Fruit fly (Drosophila melanogaster) whole organism, embryonic: ENCODE data around the gene CG6569.
A peak's percentile ranks its signal among the peaks of the same experiment; 100 is the strongest.

Experiments
- Aef1 ChIP-seq: fragments of 200-800 bp; sonication (Bioruptor generic); IDR thresholded peaks from 3 replicates; pipeline ENCODE4 v1.3.6; 2022; ENCODE audit warnings: missing biosample characterization, missing genetic modification characterization
- B-H1 ChIP-seq: fragments of 200-800 bp; sonication (Bioruptor generic); IDR thresholded peaks from 3 replicates; pipeline ENCODE4 v1.3.6; 2022; ENCODE audit warnings: missing biosample characterization, missing genetic modification characterization
- B-H2 ChIP-seq: fragments of 200-800 bp; sonication (Bioruptor generic); optimal IDR thresholded peaks from 2 replicates; lab custom pipeline; 2018; ENCODE audit warnings: missing biosample characterization, mild to moderate bottlenecking, missing genetic modification characterization
- CG10209 ChIP-seq: fragments of 200-800 bp; sonication (Bioruptor generic); optimal IDR thresholded peaks from 3 replicates; lab custom pipeline; 2017; ENCODE audit warnings: missing biosample characterization, mild to moderate bottlenecking, missing genetic modification characterization, missing genetic modification reagents
- CG10979 ChIP-seq: fragments of 200-800 bp; sonication (Bioruptor generic); optimal IDR thresholded peaks from 2 replicates; lab custom pipeline; 2018; ENCODE audit warnings: missing biosample characterization, mild to moderate bottlenecking, missing genetic modification characterization, moderate library complexity
- CG11504 ChIP-seq: fragments of 200-800 bp; sonication (Bioruptor generic); optimal IDR thresholded peaks from 3 replicates; lab custom pipeline; 2019; ENCODE audit warnings: missing biosample characterization, mild to moderate bottlenecking, missing genetic modification characterization, moderate library complexity
- CG13287 ChIP-seq: fragments of 200-800 bp; sonication (Bioruptor generic); IDR thresholded peaks from 2 replicates; pipeline ENCODE4 v1.3.6; 2022; ENCODE audit warnings: missing biosample characterization, missing genetic modification characterization; ENCODE audit not compliant: partially characterized antibody
- CG13624 ChIP-seq: fragments of 200-800 bp; sonication (Bioruptor generic); optimal IDR thresholded peaks from 2 replicates; lab custom pipeline; 2016; ENCODE audit warnings: missing biosample characterization, missing genetic modification characterization
- CG14710 ChIP-seq: fragments of 200-800 bp; sonication (Bioruptor generic); optimal IDR thresholded peaks from 3 replicates; lab custom pipeline; 2019; ENCODE audit warnings: missing biosample characterization, mild to moderate bottlenecking, missing genetic modification characterization, moderate library complexity
- CG15073 ChIP-seq: fragments of 200-800 bp; sonication (Bioruptor generic); optimal IDR thresholded peaks from 2 replicates; lab custom pipeline; 2016; ENCODE audit warnings: missing biosample characterization, missing genetic modification characterization
- CG15269 ChIP-seq: fragments of 200-800 bp; sonication (Bioruptor generic); optimal IDR thresholded peaks from 2 replicates; lab custom pipeline; 2018; ENCODE audit warnings: missing biosample characterization, mild to moderate bottlenecking, missing genetic modification characterization, moderate library complexity
- CG1603 ChIP-seq: fragments of 200-800 bp; sonication (Bioruptor generic); optimal IDR thresholded peaks from 2 replicates; lab custom pipeline; 2019; ENCODE audit warnings: missing biosample characterization, mild to moderate bottlenecking, missing genetic modification characterization, moderate library complexity
- CG17328 ChIP-seq: fragments of 200-800 bp; sonication (Bioruptor generic); IDR thresholded peaks from 2 replicates; pipeline ENCODE4 v1.3.6; 2022; ENCODE audit warnings: missing biosample characterization, missing genetic modification characterization
- CG17359 ChIP-seq: fragments of 200-800 bp; sonication (Bioruptor generic); optimal IDR thresholded peaks from 3 replicates; lab custom pipeline; 2018; ENCODE audit warnings: missing biosample characterization, mild to moderate bottlenecking, missing genetic modification characterization, moderate library complexity
- CG17829 ChIP-seq: fragments of 200-800 bp; optimal IDR thresholded peaks from 2 replicates; lab custom pipeline; 2019; ENCODE audit warnings: missing biosample characterization, mild to moderate bottlenecking, missing genetic modification characterization, moderate library complexity
- CG17912 ChIP-seq: fragments of 200-800 bp; sonication (Bioruptor generic); optimal IDR thresholded peaks from 2 replicates; lab custom pipeline; 2018; ENCODE audit warnings: missing biosample characterization, mild to moderate bottlenecking, missing genetic modification characterization
- CG1792 ChIP-seq: fragments of 200-800 bp; sonication (Bioruptor generic); optimal IDR thresholded peaks from 2 replicates; lab custom pipeline; 2016; ENCODE audit warnings: missing biosample characterization, missing genetic modification characterization
- CG2199 ChIP-seq: fragments of 200-800 bp; sonication (Bioruptor generic); IDR thresholded peaks from 3 replicates; pipeline ENCODE4 v1.3.6; 2022; ENCODE audit warnings: missing biosample characterization, missing genetic modification characterization
- CG2678 ChIP-seq: fragments of 200-800 bp; sonication (Bioruptor generic); optimal IDR thresholded peaks from 3 replicates; lab custom pipeline; 2019; ENCODE audit warnings: missing biosample characterization, mild to moderate bottlenecking, missing genetic modification characterization, moderate library complexity
- CG2712 ChIP-seq: fragments of 200-800 bp; optimal IDR thresholded peaks from 3 replicates; lab custom pipeline; 2019; ENCODE audit warnings: missing biosample characterization, mild to moderate bottlenecking, missing genetic modification characterization, moderate library complexity
- CG3065 ChIP-seq: fragments of 200-800 bp; sonication (Bioruptor generic); optimal IDR thresholded peaks from 2 replicates; lab custom pipeline; 2016; ENCODE audit warnings: missing biosample characterization, missing genetic modification characterization
- CG31224 ChIP-seq: fragments of 200-800 bp; sonication (Bioruptor generic); IDR thresholded peaks from 2 replicates; pipeline ENCODE4 v1.3.6; 2022; ENCODE audit warnings: missing biosample characterization, missing genetic modification characterization
- CG31441 ChIP-seq: fragments of 200-800 bp; sonication (Bioruptor generic); IDR thresholded peaks from 2 replicates; pipeline ENCODE4 v1.3.6; 2022; ENCODE audit warnings: missing biosample characterization, missing genetic modification characterization
- CG34422 ChIP-seq: fragments of 200-800 bp; sonication (Bioruptor generic); IDR thresholded peaks from 3 replicates; pipeline ENCODE4 v1.3.6; 2022; ENCODE audit warnings: missing biosample characterization, missing genetic modification characterization
- CG9876 ChIP-seq: fragments of 200-800 bp; sonication (Bioruptor generic); optimal IDR thresholded peaks from 2 replicates; lab custom pipeline; 2016; ENCODE audit warnings: missing biosample characterization, missing genetic modification characterization
- CoRest ChIP-seq: fragments of 200-800 bp; sonication (Bioruptor generic); optimal IDR thresholded peaks from 3 replicates; lab custom pipeline; 2018; ENCODE audit warnings: missing biosample characterization, mild to moderate bottlenecking, missing genetic modification characterization, moderate library complexity
- E2f1 ChIP-seq: fragments of 200-800 bp; sonication (Bioruptor generic); IDR thresholded peaks from 2 replicates; pipeline ENCODE4 v1.3.6; 2022; ENCODE audit warnings: missing biosample characterization, missing genetic modification characterization
- Gug ChIP-seq: fragments of 200-800 bp; sonication (Bioruptor generic); IDR thresholded peaks from 4 replicates; pipeline ENCODE4 v1.3.6; 2022; ENCODE audit warnings: missing biosample characterization, missing genetic modification characterization
- Hr51 ChIP-seq, 2 experiments: fragments of 200-800 bp; sonication (Bioruptor generic); optimal IDR thresholded peaks; 2 replicates in 1 of 2; 3 replicates in 1 of 2; lab custom pipeline; 2016 to 2018; ENCODE audit warnings: missing biosample characterization in 2 of 2, missing genetic modification characterization in 2 of 2, mild to moderate bottlenecking in 1 of 2, moderate library complexity in 1 of 2
- Kr ChIP-seq: fragments of 200-800 bp; sonication (Bioruptor generic); optimal IDR thresholded peaks from 2 replicates; lab custom pipeline; 2017; ENCODE audit warnings: missing biosample characterization, mild to moderate bottlenecking, missing genetic modification characterization
- Lpt ChIP-seq: fragments of >200 bp; optimal IDR thresholded peaks from 2 replicates; lab custom pipeline; 2018; ENCODE audit warnings: missing biosample characterization, missing genetic modification characterization
- Nf-YB ChIP-seq: fragments of 200-800 bp; sonication (Bioruptor generic); optimal IDR thresholded peaks from 3 replicates; lab custom pipeline; 2019; ENCODE audit warnings: missing biosample characterization, mild to moderate bottlenecking, missing genetic modification characterization, moderate library complexity
- Sox100B ChIP-seq: fragments of 200-800 bp; sonication (Bioruptor generic); optimal IDR thresholded peaks from 3 replicates; lab custom pipeline; 2018; ENCODE audit warnings: missing biosample characterization, mild to moderate bottlenecking, missing genetic modification characterization
- Sox102F ChIP-seq: fragments of 200-800 bp; sonication (Bioruptor generic); optimal IDR thresholded peaks from 2 replicates; lab custom pipeline; 2018; ENCODE audit warnings: missing biosample characterization, mild to moderate bottlenecking, missing genetic modification characterization, moderate library complexity
- TFAM ChIP-seq: fragments of 200-800 bp; sonication (Bioruptor generic); optimal IDR thresholded peaks from 2 replicates; lab custom pipeline; 2017; ENCODE audit warnings: missing biosample characterization, missing genetic modification characterization, inconsistent platforms
- al ChIP-seq: fragments of 200-800 bp; sonication (Bioruptor generic); IDR thresholded peaks from 2 replicates; pipeline ENCODE4 v1.3.6; 2022; ENCODE audit warnings: missing biosample characterization, missing genetic modification characterization
- crc ChIP-seq: fragments of 200-800 bp; sonication (Bioruptor generic); optimal IDR thresholded peaks from 2 replicates; lab custom pipeline; 2016; ENCODE audit warnings: missing biosample characterization, missing genetic modification characterization
- da ChIP-seq: fragments of 200-800 bp; sonication (Bioruptor generic); optimal IDR thresholded peaks from 2 replicates; lab custom pipeline; 2016; ENCODE audit warnings: missing biosample characterization, missing genetic modification characterization
- gsb-n ChIP-seq: fragments of 200-800 bp; sonication (Bioruptor generic); optimal IDR thresholded peaks from 3 replicates; lab custom pipeline; 2018; ENCODE audit warnings: missing biosample characterization, mild to moderate bottlenecking, missing genetic modification characterization
- hth ChIP-seq: fragments of >200 bp; optimal IDR thresholded peaks from 2 replicates; lab custom pipeline; 2017; ENCODE audit warnings: inconsistent platforms
- odd ChIP-seq: fragments of 200-800 bp; sonication (Bioruptor generic); optimal IDR thresholded peaks from 2 replicates; lab custom pipeline; 2017; ENCODE audit warnings: missing biosample characterization, mild to moderate bottlenecking, missing genetic modification characterization
- sisA ChIP-seq: fragments of 200-800 bp; sonication (Bioruptor generic); IDR thresholded peaks from 2 replicates; pipeline ENCODE4 v1.3.6; 2022; ENCODE audit warnings: missing biosample characterization, missing genetic modification characterization
- ttk ChIP-seq: fragments of 200-800 bp; sonication (Bioruptor generic); IDR thresholded peaks from 2 replicates; pipeline ENCODE4 v2.1.2; 2022; ENCODE audit warnings: missing biosample characterization, missing genetic modification characterization
- vvl ChIP-seq: fragments of 200-800 bp; sonication (Bioruptor generic); IDR thresholded peaks from 2 replicates; pipeline ENCODE4 v1.3.6; 2022; ENCODE audit warnings: missing biosample characterization, missing genetic modification characterization
- zen2 ChIP-seq: fragments of 200-800 bp; sonication (Bioruptor generic); IDR thresholded peaks from 3 replicates; pipeline ENCODE4 v1.3.6; 2022; ENCODE audit warnings: missing biosample characterization, missing genetic modification characterization; ENCODE audit not compliant: partially characterized antibody

Gene CG6569

dm6 chr3R:21863817-21864384 is 3.8 kb downstream of the CG6569 start (continued):
- TF ChIP-seq da: no peak
- no peak for TF ChIP-seq CG2199 (GFP tag; lab: Robert Waterston, UW)
- TF ChIP-seq CG17328 (GFP tag; lab: Robert Waterston, UW): peak; percentile 25; the same call in 1 of the 2 replicates
- TF ChIP-seq Sox102F (GFP tag; lab: Kevin White, UChicago): peak; percentile 57
- peak; percentile 20 for TF ChIP-seq CG10209 (GFP tag; lab: Kevin White, UChicago)
- TF ChIP-seq Gug: no peak
- TF ChIP-seq Lpt (GFP tag; lab: Kevin White, UChicago): no peak
- 0 out of 2 replicates have a peak, but pooled peaks have one; percentile 7 for TF ChIP-seq sisA
- no peak for TF ChIP-seq Aef1
- peak; percentile 7 for TF ChIP-seq CoRest (tag; lab: Kevin White, UChicago)
- TF ChIP-seq CG9876: no peak
- 0 out of 2 replicates have a peak, but pooled peaks have one; percentile 29 for TF ChIP-seq CG31441 (GFP tag; lab: Robert Waterston, UW)
- TF ChIP-seq CG17359: peak; percentile 19
- peak; percentile 21 for TF ChIP-seq CG2712 (tag; lab: Kevin White, UChicago)
- no peak for TF ChIP-seq CG34422 (GFP tag; lab: Robert Waterston, UW)
- no peak for TF ChIP-seq CG10979
- peak; percentile 16 for TF ChIP-seq Kr (GFP tag; lab: Kevin White, UChicago)
- peak; percentile 32 for TF ChIP-seq CG15269 (tag; lab: Kevin White, UChicago)
- TF ChIP-seq CG1603 (tag; lab: Kevin White, UChicago): no peak
- TF ChIP-seq Hr51 (GFP tag; optimal IDR thresholded peaks at IDR 0.05; lab: Kevin White, UChicago): peak in 1 of 2 experiments; percentile 64
- TF ChIP-seq ttk (GFP tag; lab: Robert Waterston, UW): no peak
- no peak for TF ChIP-seq B-H1
- TF ChIP-seq CG3065 (GFP tag; lab: Kevin White, UChicago): no peak
- no peak for TF ChIP-seq CG14710 (tag; lab: Kevin White, UChicago)
- peak; percentile 38 for TF ChIP-seq CG2678 (tag; lab: Kevin White, UChicago)
- peak; percentile 4 for TF ChIP-seq CG17829 (tag; lab: Kevin White, UChicago)
- no peak for TF ChIP-seq CG13624 (GFP tag; lab: Kevin White, UChicago)

dm6 chr3R:21862868-21863267 is 4.9 kb downstream of the CG6569 start:
- TF ChIP-seq odd (GFP tag; lab: Kevin White, UChicago): no peak
- TF ChIP-seq E2f1: no peak
- TF ChIP-seq CG31224 (GFP tag; lab: Robert Waterston, UW): no peak
- peak; percentile 6; the same call in 1 of the 3 replicates for TF ChIP-seq CG2199 (GFP tag; lab: Robert Waterston, UW)
- TF ChIP-seq B-H2 (GFP tag; lab: Kevin White, UChicago): no peak
- TF ChIP-seq al: no peak
- no peak for TF ChIP-seq hth
- no peak for TF ChIP-seq CG13287 (GFP tag; lab: Robert Waterston, UW)
- no peak for TF ChIP-seq CG1792 (GFP tag; lab: Kevin White, UChicago)
- TF ChIP-seq vvl (GFP tag; lab: Robert Waterston, UW): peak; percentile 36; the same call in 1 of the 2 replicates
- TF ChIP-seq Sox100B (GFP tag; lab: Kevin White, UChicago): peak; percentile 3
- TF ChIP-seq CG15073 (GFP tag; lab: Kevin White, UChicago): peak; percentile 80
- TF ChIP-seq CG11504 (tag; lab: Kevin White, UChicago): peak; percentile 7
- peak; percentile 34 for TF ChIP-seq gsb-n (tag; lab: Kevin White, UChicago)
- TF ChIP-seq CG17912 (GFP tag; lab: Kevin White, UChicago): no peak
- TF ChIP-seq Nf-YB (GFP tag; lab: Kevin White, UChicago): no peak
- TF ChIP-seq zen2 (GFP tag; lab: Robert Waterston, UW): no peak
- no peak for TF ChIP-seq crc (GFP tag; lab: Kevin White, UChicago)
- no peak for TF ChIP-seq TFAM
